Worm (Caenorhabditis elegans) whole organism, mixed stage, embryonic: ENCODE measurements around the gene slc-17.4.

Source experiments
- M03D4.4 ChIP-seq: sonication (generic microtip); optimal IDR thresholded peaks from 2 replicates; lab custom pipeline; 2017; ENCODE audit warnings: mild to moderate bottlenecking, missing genetic modification characterization, missing compliant biosample characterization
- bed-3 ChIP-seq: fragments of 200-800 bp; sonication (Bioruptor generic); optimal IDR thresholded peaks from 3 replicates; lab custom pipeline; 2018; ENCODE audit warnings: mild to moderate bottlenecking, missing genetic modification characterization, moderate library complexity, missing compliant biosample characterization
- blmp-1 ChIP-seq: fragments of 150-350 bp; optimal IDR thresholded peaks from 2 replicates; lab custom pipeline; 2014; ENCODE audit warnings: missing biosample characterization, missing genetic modification characterization
- ceh-39 ChIP-seq: fragments of 150-350 bp; optimal IDR thresholded peaks from 2 replicates; lab custom pipeline; 2014; ENCODE audit warnings: missing biosample characterization, missing genetic modification characterization
- ceh-43 ChIP-seq: fragments of 200-800 bp; sonication (Bioruptor generic); optimal IDR thresholded peaks from 2 replicates; lab custom pipeline; 2018; ENCODE audit warnings: mild to moderate bottlenecking, missing genetic modification characterization, moderate library complexity, missing compliant biosample characterization
- ceh-83 ChIP-seq: fragments of 200-800 bp; sonication (Bioruptor generic); optimal IDR thresholded peaks from 2 replicates; lab custom pipeline; 2018; ENCODE audit warnings: mild to moderate bottlenecking, missing genetic modification characterization, missing compliant biosample characterization
- ces-1 ChIP-seq: fragments of 150-350 bp; optimal IDR thresholded peaks from 2 replicates; lab custom pipeline; 2014; ENCODE audit warnings: missing biosample characterization, missing genetic modification reagents, missing genetic modification characterization
- cnd-1 ChIP-seq: fragments of 200-800 bp; sonication (Bioruptor generic); optimal IDR thresholded peaks from 2 replicates; lab custom pipeline; 2018; ENCODE audit warnings: mild to moderate bottlenecking, missing genetic modification characterization, missing compliant biosample characterization
- drap-1 ChIP-seq: fragments of 200-800 bp; sonication (Bioruptor generic); optimal IDR thresholded peaks from 3 replicates; lab custom pipeline; 2018; ENCODE audit warnings: mild to moderate bottlenecking, missing genetic modification characterization, missing compliant biosample characterization
- elt-1 ChIP-seq: sonication (generic microtip); optimal IDR thresholded peaks from 2 replicates; lab custom pipeline; 2017; ENCODE audit warnings: missing genetic modification characterization, mild to moderate bottlenecking, missing compliant biosample characterization, antibody characterized with exemption, moderate library complexity, borderline replicate concordance; ENCODE audit not compliant: insufficient read depth
- elt-3 ChIP-seq: fragments of 150-350 bp; optimal IDR thresholded peaks from 2 replicates; lab custom pipeline; 2014; ENCODE audit warnings: missing biosample characterization, missing genetic modification characterization
- flh-1 ChIP-seq: fragments of 200-800 bp; sonication (Bioruptor generic); optimal IDR thresholded peaks from 2 replicates; lab custom pipeline; 2018; ENCODE audit warnings: mild to moderate bottlenecking, missing genetic modification characterization, moderate library complexity, missing compliant biosample characterization
- ham-2 ChIP-seq: fragments of 200-800 bp; sonication (Bioruptor generic); optimal IDR thresholded peaks from 2 replicates; lab custom pipeline; 2018; ENCODE audit warnings: mild to moderate bottlenecking, missing genetic modification characterization, missing compliant biosample characterization
- hlh-1 ChIP-seq: fragments of 150-350 bp; optimal IDR thresholded peaks from 2 replicates; lab custom pipeline; 2014; ENCODE audit warnings: missing biosample characterization, missing genetic modification reagents, missing genetic modification characterization
- lin-13 ChIP-seq: fragments of 150-350 bp; optimal IDR thresholded peaks from 2 replicates; lab custom pipeline; 2014; ENCODE audit warnings: missing biosample characterization, missing genetic modification characterization
- lin-32 ChIP-seq: fragments of 200-800 bp; sonication (Bioruptor generic); optimal IDR thresholded peaks from 2 replicates; lab custom pipeline; 2018; ENCODE audit warnings: mild to moderate bottlenecking, missing genetic modification characterization, missing compliant biosample characterization
- lsy-2 ChIP-seq: fragments of 150-350 bp; optimal IDR thresholded peaks from 2 replicates; lab custom pipeline; 2014; ENCODE audit warnings: missing biosample characterization, missing genetic modification characterization
- mab-5 ChIP-seq: fragments of 150-350 bp; optimal IDR thresholded peaks from 2 replicates; lab custom pipeline; 2014; ENCODE audit warnings: missing biosample characterization, missing genetic modification characterization
- mep-1 ChIP-seq: fragments of 150-350 bp; optimal IDR thresholded peaks from 2 replicates; lab custom pipeline; 2017; ENCODE audit warnings: missing biosample characterization, missing genetic modification reagents, missing genetic modification characterization, inconsistent platforms
- mls-2 ChIP-seq: sonication (generic microtip); optimal IDR thresholded peaks from 2 replicates; lab custom pipeline; 2016; ENCODE audit warnings: mild to moderate bottlenecking, missing genetic modification characterization, moderate library complexity, missing compliant biosample characterization
- nhr-12 ChIP-seq: fragments of 150-350 bp; optimal IDR thresholded peaks from 2 replicates; lab custom pipeline; 2014; ENCODE audit warnings: missing biosample characterization, missing genetic modification characterization
- nhr-2 ChIP-seq: fragments of 150-350 bp; optimal IDR thresholded peaks from 2 replicates; lab custom pipeline; 2014; ENCODE audit warnings: missing biosample characterization, missing genetic modification characterization
- nhr-237 ChIP-seq: fragments of 150-350 bp; optimal IDR thresholded peaks from 2 replicates; lab custom pipeline; 2014; ENCODE audit warnings: missing biosample characterization, missing genetic modification characterization
- nhr-28 ChIP-seq: fragments of 150-350 bp; optimal IDR thresholded peaks from 2 replicates; lab custom pipeline; 2014; ENCODE audit warnings: missing biosample characterization, missing genetic modification characterization
- nhr-76 ChIP-seq: sonication (generic microtip); optimal IDR thresholded peaks from 2 replicates; lab custom pipeline; 2017; ENCODE audit warnings: missing biosample characterization, missing genetic modification characterization
- pha-4 ChIP-seq: fragments of 150-350 bp; optimal IDR thresholded peaks from 2 replicates; lab custom pipeline; 2018; ENCODE audit warnings: missing biosample characterization, missing genetic modification reagents, missing genetic modification characterization
- sem-2 ChIP-seq: fragments of 200-800 bp; sonication (Bioruptor generic); optimal IDR thresholded peaks from 2 replicates; lab custom pipeline; 2018; ENCODE audit warnings: mild to moderate bottlenecking, missing genetic modification characterization, missing compliant biosample characterization
- snpc-4 ChIP-seq: fragments of 150-350 bp; optimal IDR thresholded peaks from 2 replicates; lab custom pipeline; 2014; ENCODE audit warnings: missing biosample characterization, missing genetic modification characterization
- sptf-1 ChIP-seq: sonication (generic microtip); optimal IDR thresholded peaks from 2 replicates; lab custom pipeline; 2017; ENCODE audit warnings: mild to moderate bottlenecking, missing genetic modification characterization, moderate library complexity, missing compliant biosample characterization
- tbx-8 ChIP-seq: fragments of 200-800 bp; sonication (Bioruptor generic); optimal IDR thresholded peaks from 2 replicates; lab custom pipeline; 2018; ENCODE audit warnings: mild to moderate bottlenecking, missing genetic modification characterization, moderate library complexity, missing compliant biosample characterization
- unc-120 ChIP-seq: sonication (generic microtip); optimal IDR thresholded peaks from 2 replicates; lab custom pipeline; 2017; ENCODE audit warnings: missing genetic modification characterization, missing compliant biosample characterization; ENCODE audit not compliant: poor library complexity, severe bottlenecking
- unc-39 ChIP-seq: fragments of 150-350 bp; optimal IDR thresholded peaks from 2 replicates; lab custom pipeline; 2014; ENCODE audit warnings: missing biosample characterization, missing genetic modification characterization
- unc-62 ChIP-seq: fragments of 150-350 bp; optimal IDR thresholded peaks from 2 replicates; lab custom pipeline; 2014; ENCODE audit warnings: missing biosample characterization, missing genetic modification reagents, missing genetic modification characterization
- zip-8 ChIP-seq: fragments of 150-350 bp; optimal IDR thresholded peaks from 2 replicates; lab custom pipeline; 2014; ENCODE audit warnings: missing biosample characterization, missing genetic modification characterization
- ztf-11 ChIP-seq: fragments of 150-350 bp; optimal IDR thresholded peaks from 2 replicates; lab custom pipeline; 2014; ENCODE audit warnings: missing biosample characterization, missing genetic modification characterization

Gene slc-17.4

ce11 chrIV:17253435-17253834, 38.1 kb downstream of the slc-17.4 start:
- no peak for TF ChIP-seq nhr-28 (tag; lab: Kevin White, UChicago)
- no peak for TF ChIP-seq elt-3 (tag; lab: Kevin White, UChicago)
- no peak for TF ChIP-seq cnd-1 (tag; lab: Kevin White, UChicago)
- TF ChIP-seq lin-13 (tag; lab: Kevin White, UChicago): no peak
- no peak for TF ChIP-seq blmp-1 (tag; lab: Kevin White, UChicago)
- TF ChIP-seq elt-1 (tag; lab: Kevin White, UChicago): no peak
- TF ChIP-seq tbx-8 (GFP tag; lab: Kevin White, UChicago): no peak
- no peak for TF ChIP-seq ham-2 (GFP tag; lab: Kevin White, UChicago)
- TF ChIP-seq ztf-11 (tag; lab: Kevin White, UChicago): no peak
- no peak for TF ChIP-seq sem-2 (GFP tag; lab: Kevin White, UChicago)
- TF ChIP-seq ceh-83: no peak
- no peak for TF ChIP-seq zip-8 (tag; lab: Kevin White, UChicago)
- no peak for TF ChIP-seq pha-4
- no peak for TF ChIP-seq nhr-2
- TF ChIP-seq mls-2 (tag; lab: Kevin White, UChicago): no peak
- TF ChIP-seq ces-1 (GFP tag; lab: Kevin White, UChicago): no peak
- TF ChIP-seq lin-32: no peak
- no peak for TF ChIP-seq mep-1 (tag; lab: Kevin White, UChicago)
- TF ChIP-seq bed-3 (GFP tag; lab: Kevin White, UChicago): no peak

- TF ChIP-seq lin-13 (tag; lab: Kevin White, UChicago) (peak; percentile 99), ceh-39 (tag; lab: Kevin White, UChicago) (peak; percentile 80), flh-1 (GFP tag; lab: Kevin White, UChicago) (no peak), nhr-76 (tag; lab: Kevin White, UChicago) (no peak), pha-4 (peak; percentile 99), elt-3 (tag; lab: Kevin White, UChicago) (no peak), lin-32 (no peak), hlh-1 (peak; percentile 73), nhr-237 (tag; lab: Kevin White, UChicago) (peak; percentile 97), sptf-1 (tag; lab: Kevin White, UChicago) (peak; percentile 90), tbx-8 (GFP tag; lab: Kevin White, UChicago) (no peak), nhr-12 (no peak), blmp-1 (tag; lab: Kevin White, UChicago) (no peak), sem-2 (GFP tag; lab: Kevin White, UChicago) (no peak), M03D4.4 (peak; percentile 73), mab-5 (tag; lab: Kevin White, UChicago) (peak; percentile 78), snpc-4 (tag; lab: Kevin White, UChicago) (no peak), lsy-2 (tag; lab: Kevin White, UChicago) (peak; percentile 91), zip-8 (tag; lab: Kevin White, UChicago) (no peak), ces-1 (GFP tag; lab: Kevin White, UChicago) (peak; percentile 78), unc-62 (peak; percentile 71), cnd-1 (tag; lab: Kevin White, UChicago) (peak; percentile 81), drap-1 (GFP tag; lab: Kevin White, UChicago) (peak; percentile 81), ham-2 (GFP tag; lab: Kevin White, UChicago) (no peak), bed-3 (GFP tag; lab: Kevin White, UChicago) (no peak), unc-39 (tag; lab: Kevin White, UChicago) (peak; percentile 19), mep-1 (tag; lab: Kevin White, UChicago) (peak; percentile 98), elt-1 (tag; lab: Kevin White, UChicago) (peak; percentile 46), nhr-28 (tag; lab: Kevin White, UChicago) (no peak), ceh-83 (no peak), ztf-11 (tag; lab: Kevin White, UChicago) (peak; percentile 79), nhr-2 (peak; percentile 60), unc-120 (tag; lab: Kevin White, UChicago) (peak; percentile 17), ceh-43 (GFP tag; lab: Kevin White, UChicago) (peak; percentile 48), mls-2 (tag; lab: Kevin White, UChicago) (peak; percentile 72)
Observed at ce11 chrIV:17249691-17250181, 41.8 kb downstream of the slc-17.4 start, which contains the start of gene eelo-2. eelo-2 (plus strand) TSS chrIV:17250131.

- no peak for TF ChIP-seq cnd-1 (tag; lab: Kevin White, UChicago)
- TF ChIP-seq flh-1 (GFP tag; lab: Kevin White, UChicago): no peak
- TF ChIP-seq mep-1 (tag; lab: Kevin White, UChicago): no peak
- no peak for TF ChIP-seq pha-4
- no peak for TF ChIP-seq M03D4.4
- no peak for TF ChIP-seq unc-39 (tag; lab: Kevin White, UChicago)
- no peak for TF ChIP-seq mls-2 (tag; lab: Kevin White, UChicago)
- TF ChIP-seq elt-1 (tag; lab: Kevin White, UChicago): no peak
- TF ChIP-seq lsy-2 (tag; lab: Kevin White, UChicago): no peak
- TF ChIP-seq ceh-39 (tag; lab: Kevin White, UChicago): no peak
- TF ChIP-seq lin-32: no peak
- no peak for TF ChIP-seq sem-2 (GFP tag; lab: Kevin White, UChicago)
- no peak for TF ChIP-seq blmp-1 (tag; lab: Kevin White, UChicago)
- TF ChIP-seq nhr-12: no peak
- TF ChIP-seq zip-8 (tag; lab: Kevin White, UChicago): no peak
- TF ChIP-seq hlh-1: no peak
- no peak for TF ChIP-seq elt-3 (tag; lab: Kevin White, UChicago)
- TF ChIP-seq tbx-8 (GFP tag; lab: Kevin White, UChicago): no peak
- no peak for TF ChIP-seq unc-120 (tag; lab: Kevin White, UChicago)
- TF ChIP-seq ces-1 (GFP tag; lab: Kevin White, UChicago): no peak
Observed at ce11 chrIV:17248538-17248937, 43.0 kb downstream of the slc-17.4 start.
